Worm (Caenorhabditis elegans): ENCODE results near the gene Y82E9BL.18.

- no peak for TF ChIP-seq tbx-11 (GFP tag; IDR thresholded peaks at IDR 0.05)
- no peak for TF ChIP-seq ama-1 (optimal IDR thresholded peaks at IDR 0.05)
- TF ChIP-seq flt-1 (GFP tag; IDR thresholded peaks at IDR 0.05), result no peak
- no peak for TF ChIP-seq tra-4 (tag; optimal IDR thresholded peaks at IDR 0.05)
- TF ChIP-seq hmbx-1 (tag; optimal IDR thresholded peaks at IDR 0.05), result no peak
- TF ChIP-seq ceh-36 (tag; optimal IDR thresholded peaks at IDR 0.05), result no peak
- TF ChIP-seq F13C5.2 (tag; optimal IDR thresholded peaks at IDR 0.05), result no peak
- no peak for TF ChIP-seq sea-1 (GFP tag; conservative IDR thresholded peaks at IDR 0.05)
- TF ChIP-seq pes-1 (GFP tag; IDR thresholded peaks at IDR 0.05), result no peak
- no peak for TF ChIP-seq tbx-37 (GFP tag; conservative IDR thresholded peaks at IDR 0.05)
- TF ChIP-seq ceh-13 (GFP tag; optimal IDR thresholded peaks at IDR 0.05), result no peak
These were observed 16.4 kb downstream of the Y82E9BL.18 start, which contains the start of gene fbxa-27 for ce11 chrIII:1342919-1343419.

Measured in whole organism, early embryonic.